Fruit fly (Drosophila melanogaster): ENCODE data around the gene CG10877.

Gene CG10877

DNA sequence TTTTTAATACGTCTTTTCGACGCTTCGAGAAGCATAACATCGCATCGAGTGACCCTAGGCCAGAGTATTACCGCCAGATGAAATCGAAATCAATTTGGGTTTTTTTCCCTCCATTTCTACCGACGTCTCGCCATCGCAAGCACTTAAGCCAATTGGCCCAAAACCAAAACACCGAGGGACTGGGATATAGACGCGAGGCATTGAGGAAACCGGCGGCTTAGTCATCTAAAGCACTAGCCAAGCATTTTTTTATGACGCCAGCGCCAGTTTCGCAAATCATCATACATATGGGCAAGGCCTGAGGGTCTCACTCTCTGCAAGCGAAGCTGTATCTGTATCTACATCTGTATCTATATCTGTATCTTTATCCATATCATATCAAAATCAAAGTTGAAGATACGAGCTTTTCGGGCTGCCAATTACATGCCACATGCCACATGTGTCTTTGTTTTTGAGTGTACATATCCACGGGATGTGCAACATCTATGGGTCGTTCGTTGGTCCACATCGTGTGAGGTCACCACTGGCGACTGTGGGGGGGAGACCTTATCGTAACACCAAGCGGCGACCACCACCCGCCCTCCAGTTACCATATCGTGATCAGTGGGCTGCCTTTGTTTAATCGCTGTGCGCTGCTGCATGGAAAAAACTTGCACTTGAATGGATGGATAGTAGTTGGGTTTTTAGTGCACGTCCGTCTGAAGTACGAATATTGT lies 3.8 kb upstream of the CG10877 start:
- TF ChIP-seq hb (GFP tag; IDR thresholded peaks at IDR 0.05; ENCODE audit: partially characterized antibody): no peak
- TF ChIP-seq dati (GFP tag; IDR thresholded peaks at IDR 0.05): no peak
- TF ChIP-seq TFAM (GFP tag; optimal IDR thresholded peaks at IDR 0.05): no peak
- TF ChIP-seq Jarid2 (GFP tag; optimal IDR thresholded peaks at IDR 0.05): no peak
- no peak for TF ChIP-seq Nf-YC (tag; optimal IDR thresholded peaks at IDR 0.05)
- TF ChIP-seq CG6854 (GFP tag; optimal IDR thresholded peaks at IDR 0.05): no peak
- TF ChIP-seq Myb (GFP tag; optimal IDR thresholded peaks at IDR 0.05): no peak
- no peak for TF ChIP-seq tin (GFP tag; optimal IDR thresholded peaks at IDR 0.05)
- TF ChIP-seq Sry-β (GFP tag; optimal IDR thresholded peaks at IDR 0.05): no peak
- no peak for TF ChIP-seq CG30020 (tag; optimal IDR thresholded peaks at IDR 0.05)
- TF ChIP-seq vvl (GFP tag; IDR thresholded peaks at IDR 0.05): no peak
- TF ChIP-seq emc (GFP tag; optimal IDR thresholded peaks at IDR 0.05): no peak
- TF ChIP-seq Chrac-16 (GFP tag; optimal IDR thresholded peaks at IDR 0.05): no peak
- no peak for TF ChIP-seq CG9215 (GFP tag; IDR thresholded peaks at IDR 0.05)
- no peak for TF ChIP-seq CG18476 (GFP tag; optimal IDR thresholded peaks at IDR 0.05)
- TF ChIP-seq CG15696 (tag; optimal IDR thresholded peaks at IDR 0.05): no peak
- TF ChIP-seq lilli (GFP tag; optimal IDR thresholded peaks at IDR 0.05): no peak
- no peak for TF ChIP-seq CG34422 (GFP tag; IDR thresholded peaks at IDR 0.05)
- TF ChIP-seq CG15514 (GFP tag; optimal IDR thresholded peaks at IDR 0.05): no peak
- TF ChIP-seq sens-2 (GFP tag; IDR thresholded peaks at IDR 0.05): no peak
- TF ChIP-seq ATbp (GFP tag; optimal IDR thresholded peaks at IDR 0.05): no peak
- TF ChIP-seq Atf3 (GFP tag; optimal IDR thresholded peaks at IDR 0.05): no peak
- no peak for TF ChIP-seq nerfin-2 (GFP tag; IDR thresholded peaks at IDR 0.05; ENCODE audit: partially characterized antibody)
- TF ChIP-seq lbe (GFP tag; optimal IDR thresholded peaks at IDR 0.05): no peak
- TF ChIP-seq en (GFP tag; optimal IDR thresholded peaks at IDR 0.05): no peak
- no peak for TF ChIP-seq Nf-YA (GFP tag; IDR thresholded peaks at IDR 0.05)
- TF ChIP-seq Dfd (GFP tag; optimal IDR thresholded peaks at IDR 0.05): no peak
- peak; percentile 62 for TF ChIP-seq crol (GFP tag; IDR thresholded peaks at IDR 0.05)
- TF ChIP-seq twi (tag; optimal IDR thresholded peaks at IDR 0.05): peak; percentile 41
- no peak for TF ChIP-seq Rfx (GFP tag; IDR thresholded peaks at IDR 0.05)
- peak; percentile 8 for TF ChIP-seq Ets65A (GFP tag)
- no peak for TF ChIP-seq NC2α (GFP tag; optimal IDR thresholded peaks at IDR 0.05)
- peak; percentile 10 for TF ChIP-seq Blimp-1 (GFP tag; optimal IDR thresholded peaks at IDR 0.05)
- TF ChIP-seq Rx (GFP tag; IDR thresholded peaks at IDR 0.05): no peak
- TF ChIP-seq CG17385 (GFP tag; optimal IDR thresholded peaks at IDR 0.05): no peak
- no peak for TF ChIP-seq stc (GFP tag; IDR thresholded peaks at IDR 0.05)
- no peak for TF ChIP-seq CG30403 (GFP tag; optimal IDR thresholded peaks at IDR 0.05)
- TF ChIP-seq pho (GFP tag; optimal IDR thresholded peaks at IDR 0.05): no peak
- TF ChIP-seq sens (GFP tag): peak; percentile 37
- no peak for TF ChIP-seq rib (GFP tag; IDR thresholded peaks at IDR 0.05)
- TF ChIP-seq CG13424 (tag; optimal IDR thresholded peaks at IDR 0.05): no peak
- TF ChIP-seq CG14050 (GFP tag; IDR thresholded peaks at IDR 0.05): no peak
- peak; percentile 38 for TF ChIP-seq Med (GFP tag)
- TF ChIP-seq D19A (tag; optimal IDR thresholded peaks at IDR 0.05): no peak
- TF ChIP-seq pan (optimal IDR thresholded peaks at IDR 0.05): no peak
- TF ChIP-seq pan (GFP tag; optimal IDR thresholded peaks at IDR 0.05 in 1 of 2, IDR thresholded peaks at IDR 0.05 in 1 of 2): no peak
- TF ChIP-seq sim (GFP tag; IDR thresholded peaks at IDR 0.05): no peak
- TF ChIP-seq CG12769 (tag; optimal IDR thresholded peaks at IDR 0.05): peak; percentile 23
- no peak for TF ChIP-seq insv (GFP tag; optimal IDR thresholded peaks at IDR 0.05)
- peak; percentile 86 for TF ChIP-seq CG13894 (tag; optimal IDR thresholded peaks at IDR 0.05)
- no peak for TF ChIP-seq CG11723 (GFP tag; optimal IDR thresholded peaks at IDR 0.05)
- TF ChIP-seq CG15011 (GFP tag; optimal IDR thresholded peaks at IDR 0.05): no peak
